Fruit fly (Drosophila melanogaster) whole organism, embryonic: ENCODE results near the gene senju.

ENCODE experiments used
- Atf6 ChIP-seq: fragments of 200-800 bp; sonication (Bioruptor generic); IDR thresholded peaks from 2 replicates; pipeline ENCODE4 v1.3.6; 2022; ENCODE audit warnings: missing biosample characterization, missing genetic modification characterization
- CG12769 ChIP-seq: fragments of 200-800 bp; sonication (Bioruptor generic); optimal IDR thresholded peaks from 2 replicates; lab custom pipeline; 2019; ENCODE audit warnings: missing biosample characterization, mild to moderate bottlenecking, missing genetic modification characterization, moderate library complexity
- CG13123 ChIP-seq: fragments of 200-800 bp; sonication (Bioruptor generic); optimal IDR thresholded peaks from 2 replicates; lab custom pipeline; 2016; ENCODE audit warnings: missing biosample characterization, missing genetic modification characterization
- CG13296 ChIP-seq: fragments of 200-800 bp; sonication (Bioruptor generic); optimal IDR thresholded peaks from 3 replicates; lab custom pipeline; 2018; ENCODE audit warnings: missing biosample characterization, mild to moderate bottlenecking, missing genetic modification characterization
- CG17802 ChIP-seq: fragments of 200-800 bp; sonication (Bioruptor generic); optimal IDR thresholded peaks from 2 replicates; lab custom pipeline; 2018; ENCODE audit warnings: missing biosample characterization, mild to moderate bottlenecking, missing genetic modification characterization, moderate library complexity
- CG18764 ChIP-seq: fragments of 200-800 bp; sonication (Bioruptor generic); optimal IDR thresholded peaks from 3 replicates; lab custom pipeline; 2016; ENCODE audit warnings: missing biosample characterization, missing genetic modification characterization
- CG2199 ChIP-seq: fragments of 200-800 bp; sonication (Bioruptor generic); IDR thresholded peaks from 3 replicates; pipeline ENCODE4 v1.3.6; 2022; ENCODE audit warnings: missing biosample characterization, missing genetic modification characterization
- CG2712 ChIP-seq: fragments of 200-800 bp; optimal IDR thresholded peaks from 3 replicates; lab custom pipeline; 2019; ENCODE audit warnings: missing biosample characterization, mild to moderate bottlenecking, missing genetic modification characterization, moderate library complexity
- CG32772 ChIP-seq: fragments of 200-800 bp; sonication (Bioruptor generic); IDR thresholded peaks from 2 replicates; pipeline ENCODE4 v1.3.6; 2022; ENCODE audit warnings: missing biosample characterization, missing genetic modification characterization
- CG34422 ChIP-seq: fragments of 200-800 bp; sonication (Bioruptor generic); IDR thresholded peaks from 3 replicates; pipeline ENCODE4 v1.3.6; 2022; ENCODE audit warnings: missing biosample characterization, missing genetic modification characterization
- CG4282 ChIP-seq: fragments of 200-800 bp; sonication (Bioruptor generic); optimal IDR thresholded peaks from 2 replicates; lab custom pipeline; 2016; ENCODE audit warnings: missing biosample characterization, missing genetic modification characterization
- CG4328 ChIP-seq: fragments of 200-800 bp; sonication (Bioruptor generic); optimal IDR thresholded peaks from 3 replicates; lab custom pipeline; 2017; ENCODE audit warnings: missing biosample characterization, missing genetic modification reagents, missing genetic modification characterization
- CG4404 ChIP-seq: fragments of 200-800 bp; sonication (Bioruptor generic); IDR thresholded peaks from 2 replicates; pipeline ENCODE4 v1.3.6; 2022; ENCODE audit warnings: missing biosample characterization, missing genetic modification characterization
- CG7271 ChIP-seq: fragments of 200-800 bp; sonication (Bioruptor generic); optimal IDR thresholded peaks from 2 replicates; lab custom pipeline; 2018; ENCODE audit warnings: missing biosample characterization, mild to moderate bottlenecking, missing genetic modification characterization, moderate library complexity
- CG8359 ChIP-seq: fragments of 200-800 bp; sonication (Bioruptor generic); optimal IDR thresholded peaks from 2 replicates; lab custom pipeline; 2017; ENCODE audit warnings: missing biosample characterization, mild to moderate bottlenecking, missing genetic modification characterization, borderline replicate concordance
- CG8388 ChIP-seq: fragments of 200-800 bp; sonication (Bioruptor generic); optimal IDR thresholded peaks from 2 replicates; lab custom pipeline; 2019; ENCODE audit warnings: missing biosample characterization, mild to moderate bottlenecking, missing genetic modification characterization, moderate library complexity
- CG9932 ChIP-seq: fragments of 200-800 bp; sonication (Bioruptor generic); IDR thresholded peaks from 2 replicates; pipeline ENCODE4 v1.3.6; 2022; ENCODE audit warnings: missing biosample characterization, missing genetic modification characterization
- Doc2 ChIP-seq: fragments of 200-800 bp; sonication (Bioruptor generic); IDR thresholded peaks from 2 replicates; pipeline ENCODE4 v1.3.6; 2022; ENCODE audit warnings: missing biosample characterization, missing genetic modification characterization
- Ets65A ChIP-seq: fragments of 200-800 bp; sonication (Bioruptor generic); peaks from one replicate; lab custom pipeline; 2016; ENCODE audit warnings: missing biosample characterization, missing genetic modification characterization
- Fer1 ChIP-seq: fragments of 200-800 bp; sonication (Bioruptor generic); optimal IDR thresholded peaks from 2 replicates; lab custom pipeline; 2017; ENCODE audit warnings: missing biosample characterization, mild to moderate bottlenecking, missing genetic modification characterization
- HmgD ChIP-seq: fragments of 200-800 bp; sonication (Bioruptor generic); optimal IDR thresholded peaks from 3 replicates; lab custom pipeline; 2016; ENCODE audit warnings: missing biosample characterization, missing genetic modification characterization
- Hsf ChIP-seq: fragments of 200-800 bp; sonication (Bioruptor generic); optimal IDR thresholded peaks from 3 replicates; lab custom pipeline; 2016; ENCODE audit warnings: missing biosample characterization, missing genetic modification characterization
- Oaz ChIP-seq: fragments of 200-800 bp; sonication (Bioruptor generic); IDR thresholded peaks from 2 replicates; pipeline ENCODE4 v1.3.6; 2022; ENCODE audit warnings: missing biosample characterization, missing genetic modification characterization
- Ptx1 ChIP-seq: fragments of 200-800 bp; sonication (Bioruptor generic); IDR thresholded peaks from 2 replicates; pipeline ENCODE4 v1.3.6; 2022; ENCODE audit warnings: missing biosample characterization, missing genetic modification characterization
- Rx ChIP-seq: fragments of 200-800 bp; sonication (Bioruptor generic); IDR thresholded peaks from 2 replicates; pipeline ENCODE4 v1.3.6; 2022; ENCODE audit warnings: missing biosample characterization, missing genetic modification characterization
- Side ChIP-seq: fragments of 200-800 bp; sonication (Bioruptor generic); optimal IDR thresholded peaks from 2 replicates; lab custom pipeline; 2016; ENCODE audit warnings: missing biosample characterization, missing genetic modification characterization
- Sry-δ ChIP-seq: fragments of 200-800 bp; sonication (Bioruptor generic); optimal IDR thresholded peaks from 2 replicates; lab custom pipeline; 2016; ENCODE audit warnings: missing biosample characterization, missing genetic modification characterization
- Xbp1 ChIP-seq: fragments of 200-800 bp; sonication (Bioruptor generic); optimal IDR thresholded peaks from 3 replicates; lab custom pipeline; 2016; ENCODE audit warnings: missing biosample characterization, mild to moderate bottlenecking, missing genetic modification characterization
- Xrp1 ChIP-seq: fragments of 200-800 bp; sonication (Bioruptor generic); IDR thresholded peaks from 2 replicates; pipeline ENCODE4 v1.3.6; 2022; ENCODE audit warnings: missing biosample characterization, missing genetic modification characterization
- dpn ChIP-seq, 2 experiments: fragments of 200-800 bp; sonication (Bioruptor generic); optimal IDR thresholded peaks; 3 replicates each; lab custom pipeline; 2016; ENCODE audit warnings: missing biosample characterization in 2 of 2, missing genetic modification characterization in 2 of 2
- esg ChIP-seq: fragments of 200-800 bp; sonication (Bioruptor generic); conservative IDR thresholded peaks from 2 replicates; pipeline ENCODE4 v1.3.6; 2022; ENCODE audit warnings: missing biosample characterization, missing genetic modification characterization
- eve ChIP-seq, 2 experiments: fragments of >200 bp; optimal IDR thresholded peaks; 2 replicates each; lab custom pipeline; 2017; ENCODE audit warnings: missing biosample characterization in 2 of 2, missing genetic modification characterization in 2 of 2
- eyg ChIP-seq: fragments of 200-800 bp; sonication (Bioruptor generic); optimal IDR thresholded peaks from 3 replicates; lab custom pipeline; 2016; ENCODE audit warnings: missing biosample characterization, missing genetic modification characterization
- fd102C ChIP-seq: fragments of 200-800 bp; sonication (Bioruptor generic); optimal IDR thresholded peaks from 2 replicates; lab custom pipeline; 2018; ENCODE audit warnings: missing biosample characterization, mild to moderate bottlenecking, missing genetic modification characterization, moderate library complexity
- ftz-f1 ChIP-seq: fragments of 200-800 bp; sonication (Bioruptor generic); optimal IDR thresholded peaks from 2 replicates; lab custom pipeline; 2016; ENCODE audit warnings: missing biosample characterization, missing genetic modification characterization
- gsb-n ChIP-seq: fragments of 200-800 bp; sonication (Bioruptor generic); optimal IDR thresholded peaks from 3 replicates; lab custom pipeline; 2018; ENCODE audit warnings: missing biosample characterization, mild to moderate bottlenecking, missing genetic modification characterization
- hkb ChIP-seq, 2 experiments: fragments of 200-800 bp in 1 of 2; fragments of >200 bp in 1 of 2; sonication (Bioruptor generic) in 1 of 2; IDR thresholded peaks in 1 of 2; optimal IDR thresholded peaks in 1 of 2; 2 replicates each; pipeline versions ENCODE4 v1.3.6 to Lab custom; 2017 to 2022; ENCODE audit warnings: missing biosample characterization in 1 of 2, missing genetic modification characterization in 1 of 2
- lbe ChIP-seq: fragments of 200-800 bp; sonication (Bioruptor generic); optimal IDR thresholded peaks from 2 replicates; lab custom pipeline; 2016; ENCODE audit warnings: missing biosample characterization, mild to moderate bottlenecking, missing genetic modification characterization
- luna ChIP-seq: fragments of 200-800 bp; sonication (Bioruptor generic); optimal IDR thresholded peaks from 2 replicates; lab custom pipeline; 2016; ENCODE audit warnings: missing biosample characterization, missing genetic modification characterization
- mam ChIP-seq: fragments of 200-800 bp; sonication (Bioruptor generic); optimal IDR thresholded peaks from 3 replicates; lab custom pipeline; 2016; ENCODE audit warnings: missing biosample characterization, missing genetic modification characterization
- nau ChIP-seq: fragments of 200-800 bp; sonication (Bioruptor generic); optimal IDR thresholded peaks from 3 replicates; lab custom pipeline; 2017; ENCODE audit warnings: missing biosample characterization, mild to moderate bottlenecking, missing genetic modification characterization, missing genetic modification reagents
- nerfin-2 ChIP-seq: fragments of 200-800 bp; sonication (Bioruptor generic); IDR thresholded peaks from 2 replicates; pipeline ENCODE4 v1.3.6; 2022; ENCODE audit warnings: missing biosample characterization, missing genetic modification characterization; ENCODE audit not compliant: partially characterized antibody
- oc ChIP-seq: fragments of 200-800 bp; sonication (Bioruptor generic); optimal IDR thresholded peaks from 2 replicates; lab custom pipeline; 2018; ENCODE audit warnings: missing biosample characterization, mild to moderate bottlenecking, missing genetic modification characterization, moderate library complexity
- phol ChIP-seq: fragments of 200-800 bp; sonication (Bioruptor generic); optimal IDR thresholded peaks from 3 replicates; lab custom pipeline; 2018; ENCODE audit warnings: missing biosample characterization, mild to moderate bottlenecking, missing genetic modification characterization, moderate library complexity
- sd ChIP-seq: fragments of 200-800 bp; sonication (Bioruptor generic); optimal IDR thresholded peaks from 3 replicates; lab custom pipeline; 2018; ENCODE audit warnings: missing biosample characterization, mild to moderate bottlenecking, missing genetic modification characterization, moderate library complexity
- shn ChIP-seq: fragments of 200-800 bp; sonication (Bioruptor generic); optimal IDR thresholded peaks from 3 replicates; lab custom pipeline; 2016; ENCODE audit warnings: missing biosample characterization, missing genetic modification characterization
- sna ChIP-seq: fragments of 200-800 bp; sonication (Bioruptor generic); IDR thresholded peaks from 2 replicates; pipeline ENCODE4 v1.3.6; 2022; ENCODE audit warnings: missing biosample characterization, missing genetic modification characterization; ENCODE audit not compliant: partially characterized antibody
- sr ChIP-seq: fragments of 200-800 bp; sonication (Bioruptor generic); IDR thresholded peaks from 3 replicates; pipeline ENCODE4 v1.3.6; 2022; ENCODE audit warnings: missing biosample characterization, missing genetic modification characterization
- trem ChIP-seq: fragments of 200-800 bp; optimal IDR thresholded peaks from 3 replicates; lab custom pipeline; 2019; ENCODE audit warnings: missing biosample characterization, mild to moderate bottlenecking, missing genetic modification characterization, moderate library complexity
- wek ChIP-seq: fragments of 200-800 bp; sonication (Bioruptor generic); optimal IDR thresholded peaks from 3 replicates; lab custom pipeline; 2018; ENCODE audit warnings: missing biosample characterization, mild to moderate bottlenecking, missing genetic modification characterization, moderate library complexity

senju gene

DNA sequence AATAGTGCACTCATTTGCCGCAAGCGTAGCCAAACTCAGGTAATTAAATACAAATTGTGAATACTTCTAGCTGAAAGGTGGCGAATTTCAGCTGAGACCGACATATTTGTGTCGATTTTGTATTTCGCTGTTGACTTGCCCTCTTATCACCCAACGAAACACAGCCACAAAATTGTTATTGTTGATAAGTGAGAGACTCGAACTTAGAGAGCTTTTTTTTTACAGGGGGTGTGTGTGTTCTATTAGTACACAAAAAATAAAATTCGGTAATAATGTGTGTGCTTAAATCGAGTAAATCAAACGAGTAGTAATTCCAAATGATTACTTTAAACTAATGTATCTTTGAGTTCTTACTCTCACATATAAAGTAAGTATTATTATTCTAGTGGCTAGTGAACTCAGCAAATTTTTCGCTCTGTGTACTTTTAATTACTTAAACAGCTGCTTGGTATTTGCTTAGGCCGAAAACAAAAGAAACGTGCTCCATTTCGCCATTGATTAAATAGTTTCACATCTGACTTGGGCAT lies 8.4 kb downstream of the senju start (continued):
- TF ChIP-seq CG8388 (GFP tag; lab: Kevin White, UChicago) (peak; percentile 52), CG34422 (GFP tag; lab: Robert Waterston, UW) (no peak), Doc2 (GFP tag; lab: Robert Waterston, UW) (no peak), shn (GFP tag; lab: Kevin White, UChicago) (peak; percentile 5), CG2199 (GFP tag; lab: Robert Waterston, UW) (no peak), fd102C (no peak), CG4282 (GFP tag; lab: Kevin White, UChicago) (no peak), CG18764 (GFP tag; lab: Kevin White, UChicago) (peak; percentile 11), sr (GFP tag; lab: Robert Waterston, UW) (no peak; the same call in 2 of the 3 replicates), Xbp1 (GFP tag; lab: Kevin White, UChicago) (peak; percentile 36), oc (tag; lab: Kevin White, UChicago) (peak; percentile 33), phol (peak; percentile 23), CG12769 (peak; percentile 61), Rx (GFP tag; lab: Robert Waterston, UW) (peak; percentile 58), Xrp1 (no peak; the same call in none of the 2 replicates), wek (GFP tag; lab: Kevin White, UChicago) (peak; percentile 37), CG8359 (GFP tag; lab: Kevin White, UChicago) (peak; percentile 15), Sry-δ (GFP tag; lab: Kevin White, UChicago) (peak; percentile 27), dpn (GFP tag; optimal IDR thresholded peaks at IDR 0.05; lab: Kevin White, UChicago) (peak; percentile 55 to 75), Hsf (GFP tag; lab: Kevin White, UChicago) (peak; percentile 31), sd (tag; lab: Kevin White, UChicago) (peak; percentile 56), hkb (optimal IDR thresholded peaks at IDR 0.05; lab: Kevin White, UChicago) (no peak), hkb (GFP tag; IDR thresholded peaks at IDR 0.05; lab: Robert Waterston, UW) (peak; percentile 74), Ptx1 (peak; percentile 73), Side (GFP tag; lab: Kevin White, UChicago) (peak; percentile 84), eve (GFP tag; optimal IDR thresholded peaks at IDR 0.05; lab: Kevin White, UChicago) (no peak), eyg (peak; percentile 51), Ets65A (GFP tag; lab: Kevin White, UChicago) (peak; percentile 88), ftz-f1 (GFP tag; lab: Kevin White, UChicago) (peak; percentile 32), CG13296 (GFP tag; lab: Kevin White, UChicago) (peak; percentile 71), CG2712 (tag; lab: Kevin White, UChicago) (peak; percentile 57), CG17802 (tag; lab: Kevin White, UChicago) (no peak), Oaz (peak; percentile 51; the same call in 1 of the 2 replicates), lbe (GFP tag; lab: Kevin White, UChicago) (peak; percentile 84), luna (GFP tag; lab: Kevin White, UChicago) (peak; percentile 34), nerfin-2 (GFP tag; lab: Robert Waterston, UW) (no peak), esg (peak; percentile 70), CG32772 (GFP tag; lab: Robert Waterston, UW) (no peak), CG4404 (GFP tag; lab: Robert Waterston, UW) (no peak), sna (GFP tag; lab: Robert Waterston, UW) (no peak), nau (GFP tag; lab: Kevin White, UChicago) (peak; percentile 81), mam (GFP tag; lab: Kevin White, UChicago) (peak; percentile 88), CG7271 (no peak), gsb-n (tag; lab: Kevin White, UChicago) (peak; percentile 32), CG9932 (GFP tag; lab: Robert Waterston, UW) (peak; percentile 80), CG13123 (peak; percentile 43), Atf6 (GFP tag; lab: Robert Waterston, UW) (peak; percentile 80), trem (tag; lab: Kevin White, UChicago) (no peak), HmgD (GFP tag; lab: Kevin White, UChicago) (peak; percentile 26), CG4328 (peak; percentile 46), Fer1 (GFP tag; lab: Kevin White, UChicago) (peak; percentile 89)
